Fruit fly (Drosophila melanogaster) whole organism, embryonic: ENCODE data around the gene CG15308.
A peak's percentile ranks its signal among the peaks of the same experiment; 100 is the strongest.

Experiments
- Bdp1 ChIP-seq: fragments of 200-800 bp; sonication (Bioruptor generic); optimal IDR thresholded peaks from 3 replicates; lab custom pipeline; 2016; ENCODE audit warnings: missing biosample characterization, missing genetic modification characterization
- CG10654 ChIP-seq: fragments of 200-800 bp; sonication (Bioruptor generic); optimal IDR thresholded peaks from 2 replicates; lab custom pipeline; 2016; ENCODE audit warnings: missing biosample characterization, missing genetic modification characterization
- CG10979 ChIP-seq: fragments of 200-800 bp; sonication (Bioruptor generic); optimal IDR thresholded peaks from 2 replicates; lab custom pipeline; 2018; ENCODE audit warnings: missing biosample characterization, mild to moderate bottlenecking, missing genetic modification characterization, moderate library complexity
- CG11093 ChIP-seq: fragments of 200-800 bp; sonication (Bioruptor generic); IDR thresholded peaks from 3 replicates; pipeline ENCODE4 v1.3.6; 2022; ENCODE audit warnings: missing biosample characterization, missing genetic modification characterization
- CG12104 ChIP-seq: fragments of 200-800 bp; sonication (Bioruptor generic); optimal IDR thresholded peaks from 3 replicates; lab custom pipeline; 2016; ENCODE audit warnings: missing biosample characterization, missing genetic modification characterization
- CG1233 ChIP-seq: fragments of 200-800 bp; sonication (Bioruptor generic); optimal IDR thresholded peaks from 4 replicates; lab custom pipeline; 2018; ENCODE audit warnings: missing biosample characterization, mild to moderate bottlenecking, missing genetic modification characterization
- CG13123 ChIP-seq: fragments of 200-800 bp; sonication (Bioruptor generic); optimal IDR thresholded peaks from 2 replicates; lab custom pipeline; 2016; ENCODE audit warnings: missing biosample characterization, missing genetic modification characterization
- CG1647 ChIP-seq: fragments of 200-800 bp; sonication (Bioruptor generic); optimal IDR thresholded peaks from 3 replicates; lab custom pipeline; 2016; ENCODE audit warnings: missing biosample characterization, missing genetic modification characterization
- CG17359 ChIP-seq: fragments of 200-800 bp; sonication (Bioruptor generic); optimal IDR thresholded peaks from 3 replicates; lab custom pipeline; 2018; ENCODE audit warnings: missing biosample characterization, mild to moderate bottlenecking, missing genetic modification characterization, moderate library complexity
- CG17802 ChIP-seq: fragments of 200-800 bp; sonication (Bioruptor generic); optimal IDR thresholded peaks from 2 replicates; lab custom pipeline; 2018; ENCODE audit warnings: missing biosample characterization, mild to moderate bottlenecking, missing genetic modification characterization, moderate library complexity
- CG18011 ChIP-seq: fragments of 200-800 bp; sonication (Bioruptor generic); optimal IDR thresholded peaks from 2 replicates; lab custom pipeline; 2017; ENCODE audit warnings: missing biosample characterization, missing genetic modification characterization, mild to moderate bottlenecking, moderate library complexity, missing genotype
- CG18476 ChIP-seq: fragments of 200-800 bp; sonication (Bioruptor generic); optimal IDR thresholded peaks from 2 replicates; lab custom pipeline; 2016; ENCODE audit warnings: missing biosample characterization, mild to moderate bottlenecking, missing genetic modification characterization
- CG2199 ChIP-seq: fragments of 200-800 bp; sonication (Bioruptor generic); IDR thresholded peaks from 3 replicates; pipeline ENCODE4 v1.3.6; 2022; ENCODE audit warnings: missing biosample characterization, missing genetic modification characterization
- CG2875 ChIP-seq: fragments of 200-800 bp; sonication (Bioruptor generic); optimal IDR thresholded peaks from 2 replicates; lab custom pipeline; 2017; ENCODE audit warnings: missing biosample characterization, mild to moderate bottlenecking, missing genetic modification characterization, missing genetic modification reagents
- CG2889 ChIP-seq: fragments of 200-800 bp; sonication (Bioruptor generic); IDR thresholded peaks from 3 replicates; pipeline ENCODE4 v1.3.6; 2022; ENCODE audit warnings: missing biosample characterization, missing genetic modification characterization
- CG3281 ChIP-seq: fragments of 200-800 bp; sonication (Bioruptor generic); optimal IDR thresholded peaks from 3 replicates; lab custom pipeline; 2017; ENCODE audit warnings: missing biosample characterization, mild to moderate bottlenecking, missing genetic modification characterization
- CG3995 ChIP-seq: fragments of 200-800 bp; sonication (Bioruptor generic); optimal IDR thresholded peaks from 3 replicates; lab custom pipeline; 2016; ENCODE audit warnings: missing biosample characterization, missing genetic modification characterization
- CG4730 ChIP-seq: fragments of 200-800 bp; sonication (Bioruptor generic); IDR thresholded peaks from 2 replicates; pipeline ENCODE4 v1.3.6; 2022; ENCODE audit warnings: missing biosample characterization, missing genetic modification characterization
- CG6689 ChIP-seq: fragments of 200-800 bp; sonication (Bioruptor generic); IDR thresholded peaks from 2 replicates; pipeline ENCODE4 v1.3.6; 2022; ENCODE audit warnings: missing biosample characterization, missing genetic modification characterization
- CG8290 ChIP-seq, 3 experiments: fragments of 200-800 bp; sonication (Bioruptor generic); optimal IDR thresholded peaks; 2 replicates each; lab custom pipeline; 2016 to 2019; ENCODE audit warnings: missing biosample characterization in 3 of 3, missing genetic modification characterization in 3 of 3, mild to moderate bottlenecking in 2 of 3, moderate library complexity in 1 of 3
- CG8359 ChIP-seq: fragments of 200-800 bp; sonication (Bioruptor generic); optimal IDR thresholded peaks from 2 replicates; lab custom pipeline; 2017; ENCODE audit warnings: missing biosample characterization, mild to moderate bottlenecking, missing genetic modification characterization, borderline replicate concordance
- CG9817 ChIP-seq: fragments of 200-800 bp; sonication (Bioruptor generic); optimal IDR thresholded peaks from 2 replicates; lab custom pipeline; 2018; ENCODE audit warnings: missing biosample characterization, mild to moderate bottlenecking, missing genetic modification characterization, moderate library complexity
- D19A ChIP-seq: fragments of 200-800 bp; optimal IDR thresholded peaks from 3 replicates; lab custom pipeline; 2019; ENCODE audit warnings: missing biosample characterization, mild to moderate bottlenecking, missing genetic modification characterization, moderate library complexity
- Dad ChIP-seq: fragments of 200-800 bp; sonication (Bioruptor generic); optimal IDR thresholded peaks from 3 replicates; lab custom pipeline; 2016; ENCODE audit warnings: missing biosample characterization, missing genetic modification characterization
- Dfd ChIP-seq, 2 experiments: fragments of >200 bp; optimal IDR thresholded peaks; 2 replicates each; lab custom pipeline; 2017; ENCODE audit warnings: missing biosample characterization in 2 of 2, missing genetic modification characterization in 2 of 2
- Doc2 ChIP-seq: fragments of 200-800 bp; sonication (Bioruptor generic); IDR thresholded peaks from 2 replicates; pipeline ENCODE4 v1.3.6; 2022; ENCODE audit warnings: missing biosample characterization, missing genetic modification characterization
- Fer1 ChIP-seq: fragments of 200-800 bp; sonication (Bioruptor generic); optimal IDR thresholded peaks from 2 replicates; lab custom pipeline; 2017; ENCODE audit warnings: missing biosample characterization, mild to moderate bottlenecking, missing genetic modification characterization
- Fer2 ChIP-seq: fragments of 200-800 bp; sonication (Bioruptor generic); optimal IDR thresholded peaks from 2 replicates; lab custom pipeline; 2018; ENCODE audit warnings: missing biosample characterization, mild to moderate bottlenecking, missing genetic modification characterization, moderate library complexity
- Fer3 ChIP-seq: fragments of 200-800 bp; sonication (Bioruptor generic); optimal IDR thresholded peaks from 2 replicates; lab custom pipeline; 2018; ENCODE audit warnings: missing biosample characterization, mild to moderate bottlenecking, missing genetic modification characterization, moderate library complexity
- GATAe ChIP-seq: fragments of 200-800 bp; sonication (Bioruptor generic); conservative IDR thresholded peaks from 2 replicates; pipeline ENCODE4 v1.3.6; 2022; ENCODE audit warnings: missing biosample characterization, missing genetic modification characterization
- Gug ChIP-seq: fragments of 200-800 bp; sonication (Bioruptor generic); IDR thresholded peaks from 4 replicates; pipeline ENCODE4 v1.3.6; 2022; ENCODE audit warnings: missing biosample characterization, missing genetic modification characterization
- Side ChIP-seq: fragments of 200-800 bp; sonication (Bioruptor generic); optimal IDR thresholded peaks from 2 replicates; lab custom pipeline; 2016; ENCODE audit warnings: missing biosample characterization, missing genetic modification characterization
- chinmo ChIP-seq: fragments of 200-800 bp; sonication (Bioruptor generic); IDR thresholded peaks from 4 replicates; pipeline ENCODE4 v1.3.6; 2022; ENCODE audit warnings: missing biosample characterization, missing genetic modification characterization; ENCODE audit not compliant: partially characterized antibody
- crc ChIP-seq: fragments of 200-800 bp; sonication (Bioruptor generic); optimal IDR thresholded peaks from 2 replicates; lab custom pipeline; 2016; ENCODE audit warnings: missing biosample characterization, missing genetic modification characterization
- dysf ChIP-seq: fragments of 200-800 bp; sonication (Bioruptor generic); IDR thresholded peaks from 3 replicates; pipeline ENCODE4 v1.3.6; 2022; ENCODE audit warnings: missing biosample characterization, missing genetic modification characterization
- gce ChIP-seq: fragments of 200-800 bp; sonication (Bioruptor generic); IDR thresholded peaks from 3 replicates; pipeline ENCODE4 v1.3.6; 2022; ENCODE audit warnings: missing biosample characterization, missing genetic modification characterization
- gro ChIP-seq: fragments of 200-800 bp; sonication (Bioruptor generic); optimal IDR thresholded peaks from 2 replicates; lab custom pipeline; 2016; ENCODE audit warnings: missing biosample characterization, missing genetic modification characterization
- inv ChIP-seq: fragments of 200-800 bp; sonication (Bioruptor generic); IDR thresholded peaks from 2 replicates; pipeline ENCODE4 v1.3.6; 2022; ENCODE audit warnings: missing biosample characterization, missing genetic modification characterization; ENCODE audit not compliant: partially characterized antibody
- nerfin-2 ChIP-seq: fragments of 200-800 bp; sonication (Bioruptor generic); IDR thresholded peaks from 2 replicates; pipeline ENCODE4 v1.3.6; 2022; ENCODE audit warnings: missing biosample characterization, missing genetic modification characterization; ENCODE audit not compliant: partially characterized antibody
- org-1 ChIP-seq: fragments of 200-800 bp; sonication (Bioruptor generic); optimal IDR thresholded peaks from 2 replicates; lab custom pipeline; 2017; ENCODE audit warnings: missing biosample characterization, missing genetic modification characterization
- pnt ChIP-seq: fragments of 200-800 bp; sonication (Bioruptor generic); optimal IDR thresholded peaks from 3 replicates; lab custom pipeline; 2016; ENCODE audit warnings: missing biosample characterization, missing genetic modification characterization
- pzg ChIP-seq: fragments of 200-800 bp; sonication (Bioruptor generic); optimal IDR thresholded peaks from 3 replicates; lab custom pipeline; 2018; ENCODE audit warnings: missing biosample characterization, mild to moderate bottlenecking, missing genetic modification characterization, moderate library complexity
- ranshi ChIP-seq: fragments of 200-800 bp; sonication (Bioruptor generic); IDR thresholded peaks from 2 replicates; pipeline ENCODE4 v1.3.6; 2022; ENCODE audit warnings: missing biosample characterization, missing genetic modification characterization
- ro ChIP-seq: fragments of 200-800 bp; sonication (Bioruptor generic); IDR thresholded peaks from 2 replicates; pipeline ENCODE4 v1.3.6; 2022; ENCODE audit warnings: missing biosample characterization, missing genetic modification characterization
- seq ChIP-seq: fragments of 200-800 bp; sonication (Bioruptor generic); IDR thresholded peaks from 2 replicates; pipeline ENCODE4 v1.3.6; 2022; ENCODE audit warnings: missing biosample characterization, missing genetic modification characterization
- tio ChIP-seq: fragments of 200-800 bp; sonication (Bioruptor generic); optimal IDR thresholded peaks from 2 replicates; lab custom pipeline; 2017; ENCODE audit warnings: missing biosample characterization, missing genetic modification characterization, inconsistent platforms
- unpg ChIP-seq: fragments of 200-800 bp; sonication (Bioruptor generic); optimal IDR thresholded peaks from 3 replicates; lab custom pipeline; 2018; ENCODE audit warnings: missing biosample characterization, mild to moderate bottlenecking, missing genetic modification characterization, moderate library complexity
- vnd ChIP-seq: fragments of 200-800 bp; sonication (Bioruptor generic); IDR thresholded peaks from 3 replicates; pipeline ENCODE4 v1.3.6; 2022; ENCODE audit warnings: missing biosample characterization, missing genetic modification characterization; ENCODE audit not compliant: partially characterized antibody

CG15308 gene

DNA sequence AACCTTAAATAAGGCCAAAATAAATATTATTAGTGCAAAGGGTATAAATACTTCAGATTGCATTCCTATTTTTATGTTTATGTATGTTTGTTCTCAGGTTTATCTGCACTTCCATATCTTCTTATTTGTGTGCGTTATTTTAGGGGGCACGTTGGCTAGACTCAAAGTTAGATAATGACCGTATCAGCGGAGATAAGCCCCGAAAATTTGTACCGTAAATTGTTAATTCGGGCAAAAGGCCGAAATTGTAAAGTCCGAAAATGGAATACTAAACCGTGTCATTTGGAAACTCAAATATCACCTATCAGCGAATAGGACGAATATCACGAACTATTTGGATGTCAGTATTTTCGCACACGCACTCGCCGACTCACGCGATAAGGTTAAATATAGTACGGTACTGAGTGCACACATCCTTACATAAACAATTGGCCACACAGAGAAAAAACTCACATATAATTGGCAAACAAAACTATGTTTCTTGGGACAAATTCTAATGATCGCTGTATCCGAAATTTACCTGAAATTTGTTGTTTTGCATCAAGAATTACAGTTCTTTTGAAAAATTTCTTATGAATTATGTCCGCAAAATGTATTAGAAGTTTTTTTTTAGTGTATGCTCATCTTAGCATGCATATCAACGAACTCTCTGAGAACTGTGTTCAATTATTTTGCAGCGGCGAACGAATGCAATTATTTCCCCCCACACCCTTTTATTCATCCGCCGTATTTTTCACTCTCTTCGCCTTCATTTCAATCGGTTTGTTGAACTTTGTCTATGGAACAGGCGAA, 44.4 kb upstream of the CG15308 start, which contains the start of gene Hk (continued):
- no peak for TF ChIP-seq Dfd (GFP tag; optimal IDR thresholded peaks at IDR 0.05; lab: Kevin White, UChicago)
- 0 out of 4 replicates have a peak, but pooled peaks have one; percentile 5 for TF ChIP-seq Gug (GFP tag; lab: Robert Waterston, UW)
- 0 out of 2 replicates have a peak, but pooled peaks have one; percentile 20 for TF ChIP-seq CG6689
- TF ChIP-seq CG1233 (GFP tag; lab: Kevin White, UChicago): no peak
- TF ChIP-seq CG10979 (tag; lab: Kevin White, UChicago): peak; percentile 23
- peak; percentile 32 for TF ChIP-seq CG12104 (GFP tag; lab: Kevin White, UChicago)
- no peak for TF ChIP-seq CG10654 (GFP tag; lab: Kevin White, UChicago)
- TF ChIP-seq inv (GFP tag; lab: Robert Waterston, UW): no peak
- TF ChIP-seq tio (GFP tag; lab: Kevin White, UChicago): peak; percentile 41
- peak; percentile 45; the same call in 1 of the 3 replicates for TF ChIP-seq dysf
- peak; percentile 52; the same call in 1 of the 2 replicates for TF ChIP-seq ranshi (GFP tag; lab: Robert Waterston, UW)
- no peak for TF ChIP-seq CG8359 (GFP tag; lab: Kevin White, UChicago)
- peak; percentile 5 for TF ChIP-seq gro (GFP tag; lab: Kevin White, UChicago)
- TF ChIP-seq CG2875 (GFP tag; lab: Kevin White, UChicago): no peak
- no peak for TF ChIP-seq CG1647 (GFP tag; lab: Kevin White, UChicago)
- no peak for TF ChIP-seq ro (GFP tag; lab: Robert Waterston, UW)
- 0 out of 2 replicates have a peak, but pooled peaks have one; percentile 37 for TF ChIP-seq GATAe (GFP tag; lab: Robert Waterston, UW)
- 0 out of 2 replicates have a peak, but pooled peaks have one; percentile 24 for TF ChIP-seq seq (GFP tag; lab: Robert Waterston, UW)
- TF ChIP-seq pnt (GFP tag; lab: Kevin White, UChicago): peak; percentile 3
- TF ChIP-seq Doc2 (GFP tag; lab: Robert Waterston, UW): no peak
- no peak for TF ChIP-seq CG4730
- no peak for TF ChIP-seq nerfin-2 (GFP tag; lab: Robert Waterston, UW)
- no peak for TF ChIP-seq Fer2 (tag; lab: Kevin White, UChicago)
- TF ChIP-seq CG18011: no peak
- TF ChIP-seq CG18476: no peak
- no peak for TF ChIP-seq CG13123
- peak; percentile 45 for TF ChIP-seq Fer3 (tag; lab: Kevin White, UChicago)
- peak; percentile 6 for TF ChIP-seq Dad (GFP tag; lab: Kevin White, UChicago)
- no peak for TF ChIP-seq pzg (GFP tag; lab: Kevin White, UChicago)
- peak; percentile 62 for TF ChIP-seq crc
- TF ChIP-seq Side (GFP tag; lab: Kevin White, UChicago): peak; percentile 24
- TF ChIP-seq Bdp1 (GFP tag; lab: Kevin White, UChicago): no peak
- TF ChIP-seq vnd (GFP tag; lab: Robert Waterston, UW): no peak
- TF ChIP-seq Fer1 (GFP tag; lab: Kevin White, UChicago): peak; percentile 54
- TF ChIP-seq CG11093: no peak
- peak; percentile 52 for TF ChIP-seq org-1 (GFP tag; lab: Kevin White, UChicago)
- TF ChIP-seq CG3995 (GFP tag; lab: Kevin White, UChicago): peak; percentile 12
- no peak for TF ChIP-seq gce (GFP tag; lab: Robert Waterston, UW)
- no peak for TF ChIP-seq CG2199 (GFP tag; lab: Robert Waterston, UW)
- peak; percentile 46 for TF ChIP-seq CG9817 (tag; lab: Kevin White, UChicago)
- TF ChIP-seq CG3281 (GFP tag; lab: Kevin White, UChicago): peak; percentile 59
- no peak for TF ChIP-seq CG17802
- TF ChIP-seq unpg: peak; percentile 28
- TF ChIP-seq CG2889 (GFP tag; lab: Robert Waterston, UW): no peak
- TF ChIP-seq CG17359 (tag; lab: Kevin White, UChicago): no peak
- no peak for TF ChIP-seq chinmo (GFP tag; lab: Robert Waterston, UW)
- TF ChIP-seq CG8290 (GFP tag; optimal IDR thresholded peaks at IDR 0.05; lab: Kevin White, UChicago): no peak
- peak in 1 of 2 experiments; percentile 22 for TF ChIP-seq CG8290 (tag; optimal IDR thresholded peaks at IDR 0.05; lab: Kevin White, UChicago)
- no peak for TF ChIP-seq D19A (tag; lab: Kevin White, UChicago)
